Fruit fly (Drosophila melanogaster) whole organism, embryonic: ENCODE measurements around the gene CG12279.

Experiments
- Bgb ChIP-seq: fragments of 200-800 bp; sonication (Bioruptor generic); IDR thresholded peaks from 2 replicates; pipeline ENCODE4 v1.3.6; 2022; ENCODE audit warnings: missing biosample characterization, missing genetic modification characterization; ENCODE audit not compliant: partially characterized antibody
- Bteb2 ChIP-seq: fragments of 200-800 bp; sonication (Bioruptor generic); optimal IDR thresholded peaks from 2 replicates; lab custom pipeline; 2016; ENCODE audit warnings: missing biosample characterization, missing genetic modification characterization
- C15 ChIP-seq: fragments of 200-800 bp; sonication (Bioruptor generic); IDR thresholded peaks from 3 replicates; pipeline ENCODE4 v1.3.6; 2022; ENCODE audit warnings: missing biosample characterization, missing genetic modification characterization
- CG10543 ChIP-seq: fragments of 200-800 bp; sonication (Bioruptor generic); optimal IDR thresholded peaks from 3 replicates; lab custom pipeline; 2017; ENCODE audit warnings: missing biosample characterization, mild to moderate bottlenecking, missing genetic modification characterization, moderate library complexity
- CG11093 ChIP-seq: fragments of 200-800 bp; sonication (Bioruptor generic); IDR thresholded peaks from 3 replicates; pipeline ENCODE4 v1.3.6; 2022; ENCODE audit warnings: missing biosample characterization, missing genetic modification characterization
- CG1233 ChIP-seq: fragments of 200-800 bp; sonication (Bioruptor generic); optimal IDR thresholded peaks from 4 replicates; lab custom pipeline; 2018; ENCODE audit warnings: missing biosample characterization, mild to moderate bottlenecking, missing genetic modification characterization
- CG13287 ChIP-seq: fragments of 200-800 bp; sonication (Bioruptor generic); IDR thresholded peaks from 2 replicates; pipeline ENCODE4 v1.3.6; 2022; ENCODE audit warnings: missing biosample characterization, missing genetic modification characterization; ENCODE audit not compliant: partially characterized antibody
- CG15011 ChIP-seq: fragments of 200-800 bp; sonication (Bioruptor generic); optimal IDR thresholded peaks from 3 replicates; lab custom pipeline; 2018; ENCODE audit warnings: missing biosample characterization, mild to moderate bottlenecking, missing genetic modification characterization
- CG15514 ChIP-seq: fragments of 200-800 bp; sonication (Bioruptor generic); optimal IDR thresholded peaks from 3 replicates; lab custom pipeline; 2017; ENCODE audit warnings: missing biosample characterization, missing genetic modification characterization, mild to moderate bottlenecking, moderate library complexity, missing genetic modification reagents
- CG16779 ChIP-seq: fragments of 200-800 bp; sonication (Bioruptor generic); IDR thresholded peaks from 2 replicates; pipeline ENCODE4 v1.3.6; 2022; ENCODE audit warnings: missing biosample characterization, missing genetic modification characterization
- CG17612 ChIP-seq: fragments of 200-800 bp; sonication (Bioruptor generic); IDR thresholded peaks from 2 replicates; pipeline ENCODE4 v1.3.6; 2022; ENCODE audit warnings: missing biosample characterization, missing genetic modification characterization
- CG18764 ChIP-seq: fragments of 200-800 bp; sonication (Bioruptor generic); optimal IDR thresholded peaks from 3 replicates; lab custom pipeline; 2016; ENCODE audit warnings: missing biosample characterization, missing genetic modification characterization
- CG2202 ChIP-seq: fragments of 200-800 bp; sonication (Bioruptor generic); optimal IDR thresholded peaks from 2 replicates; lab custom pipeline; 2018; ENCODE audit warnings: missing biosample characterization, mild to moderate bottlenecking, missing genetic modification characterization
- CG2678 ChIP-seq: fragments of 200-800 bp; sonication (Bioruptor generic); optimal IDR thresholded peaks from 3 replicates; lab custom pipeline; 2019; ENCODE audit warnings: missing biosample characterization, mild to moderate bottlenecking, missing genetic modification characterization, moderate library complexity
- CG42726 ChIP-seq: fragments of 200-800 bp; sonication (Bioruptor generic); IDR thresholded peaks from 2 replicates; pipeline ENCODE4 v1.3.6; 2022; ENCODE audit warnings: missing biosample characterization, missing genetic modification characterization; ENCODE audit not compliant: partially characterized antibody
- CG6791 ChIP-seq: fragments of 200-800 bp; sonication (Bioruptor generic); IDR thresholded peaks from 3 replicates; pipeline ENCODE4 v1.3.6; 2022; ENCODE audit warnings: missing biosample characterization, missing genetic modification characterization; ENCODE audit not compliant: partially characterized antibody
- CG7745 ChIP-seq: fragments of 200-800 bp; sonication (Bioruptor generic); optimal IDR thresholded peaks from 2 replicates; lab custom pipeline; 2018; ENCODE audit warnings: missing biosample characterization, mild to moderate bottlenecking, missing genetic modification characterization, moderate library complexity
- CG9797 ChIP-seq: fragments of 200-800 bp; sonication (Bioruptor generic); optimal IDR thresholded peaks from 3 replicates; lab custom pipeline; 2018; ENCODE audit warnings: missing biosample characterization, mild to moderate bottlenecking, missing genetic modification characterization
- CG9876 ChIP-seq: fragments of 200-800 bp; sonication (Bioruptor generic); optimal IDR thresholded peaks from 2 replicates; lab custom pipeline; 2016; ENCODE audit warnings: missing biosample characterization, missing genetic modification characterization
- Doc2 ChIP-seq: fragments of 200-800 bp; sonication (Bioruptor generic); IDR thresholded peaks from 2 replicates; pipeline ENCODE4 v1.3.6; 2022; ENCODE audit warnings: missing biosample characterization, missing genetic modification characterization
- Dref ChIP-seq: fragments of 200-800 bp; sonication (Bioruptor generic); IDR thresholded peaks from 2 replicates; pipeline ENCODE4 v1.3.6; 2022; ENCODE audit warnings: missing biosample characterization, missing genetic modification characterization
- Ets97D ChIP-seq: fragments of 200-800 bp; sonication (Bioruptor generic); optimal IDR thresholded peaks from 3 replicates; lab custom pipeline; 2016; ENCODE audit warnings: missing biosample characterization, missing genetic modification characterization
- Hsf ChIP-seq: fragments of 200-800 bp; sonication (Bioruptor generic); optimal IDR thresholded peaks from 3 replicates; lab custom pipeline; 2016; ENCODE audit warnings: missing biosample characterization, missing genetic modification characterization
- Lim3 ChIP-seq: fragments of 200-800 bp; sonication (Bioruptor generic); IDR thresholded peaks from 2 replicates; pipeline ENCODE4 v1.3.6; 2022; ENCODE audit warnings: missing biosample characterization, missing genetic modification characterization
- MBD-R2 ChIP-seq: fragments of 200-800 bp; sonication (Bioruptor generic); IDR thresholded peaks from 2 replicates; pipeline ENCODE4 v1.3.6; 2022; ENCODE audit warnings: missing biosample characterization, missing genetic modification characterization
- NC2α ChIP-seq: fragments of 200-800 bp; sonication (Bioruptor generic); optimal IDR thresholded peaks from 2 replicates; lab custom pipeline; 2016; ENCODE audit warnings: missing biosample characterization, missing genetic modification characterization
- NK7.1 ChIP-seq: fragments of 200-800 bp; sonication (Bioruptor generic); optimal IDR thresholded peaks from 3 replicates; lab custom pipeline; 2016; ENCODE audit warnings: missing biosample characterization, missing genetic modification characterization
- Oli ChIP-seq: fragments of 200-800 bp; sonication (Bioruptor generic); optimal IDR thresholded peaks from 2 replicates; lab custom pipeline; 2018; ENCODE audit warnings: missing biosample characterization, mild to moderate bottlenecking, missing genetic modification characterization, moderate library complexity
- Opbp ChIP-seq: fragments of 200-800 bp; sonication (Bioruptor generic); IDR thresholded peaks from 3 replicates; pipeline ENCODE4 v1.3.6; 2022; ENCODE audit warnings: missing biosample characterization, missing genetic modification characterization; ENCODE audit not compliant: partially characterized antibody
- PHDP ChIP-seq: fragments of 200-800 bp; sonication (Bioruptor generic); optimal IDR thresholded peaks from 3 replicates; lab custom pipeline; 2018; ENCODE audit warnings: missing biosample characterization, mild to moderate bottlenecking, missing genetic modification characterization, moderate library complexity
- Rfx ChIP-seq: fragments of 200-800 bp; sonication (Bioruptor generic); IDR thresholded peaks from 2 replicates; pipeline ENCODE4 v1.3.6; 2022; ENCODE audit warnings: missing biosample characterization, missing genetic modification characterization
- bcd ChIP-seq: fragments of 200-800 bp; sonication (Bioruptor generic); optimal IDR thresholded peaks from 2 replicates; lab custom pipeline; 2017; ENCODE audit warnings: missing biosample characterization, mild to moderate bottlenecking, missing genetic modification characterization
- bowl ChIP-seq: fragments of 200-800 bp; sonication (Bioruptor generic); IDR thresholded peaks from 2 replicates; pipeline ENCODE4 v1.3.6; 2022; ENCODE audit warnings: missing biosample characterization, missing genetic modification characterization
- btn ChIP-seq: fragments of 200-800 bp; sonication (Bioruptor generic); optimal IDR thresholded peaks from 2 replicates; lab custom pipeline; 2016; ENCODE audit warnings: missing biosample characterization, missing genetic modification characterization
- chinmo ChIP-seq: fragments of 200-800 bp; sonication (Bioruptor generic); IDR thresholded peaks from 4 replicates; pipeline ENCODE4 v1.3.6; 2022; ENCODE audit warnings: missing biosample characterization, missing genetic modification characterization; ENCODE audit not compliant: partially characterized antibody
- ci ChIP-seq: fragments of 200-800 bp; sonication (Bioruptor generic); IDR thresholded peaks from 3 replicates; pipeline ENCODE4 v1.3.6; 2022; ENCODE audit warnings: missing biosample characterization, missing genetic modification characterization
- dpn ChIP-seq, 2 experiments: fragments of 200-800 bp; sonication (Bioruptor generic); optimal IDR thresholded peaks; 3 replicates each; lab custom pipeline; 2016; ENCODE audit warnings: missing biosample characterization in 2 of 2, missing genetic modification characterization in 2 of 2
- esg ChIP-seq: fragments of 200-800 bp; sonication (Bioruptor generic); conservative IDR thresholded peaks from 2 replicates; pipeline ENCODE4 v1.3.6; 2022; ENCODE audit warnings: missing biosample characterization, missing genetic modification characterization
- fru ChIP-seq: fragments of >200 bp; optimal IDR thresholded peaks from 2 replicates; lab custom pipeline; 2017
- jigr1 ChIP-seq: fragments of 200-800 bp; sonication (Bioruptor generic); IDR thresholded peaks from 3 replicates; pipeline ENCODE4 v1.3.6; 2022; ENCODE audit warnings: missing biosample characterization, missing genetic modification characterization
- lab ChIP-seq: fragments of 200-800 bp; sonication (Bioruptor generic); optimal IDR thresholded peaks from 3 replicates; lab custom pipeline; 2017; ENCODE audit warnings: missing biosample characterization, missing genetic modification characterization, mild to moderate bottlenecking, moderate library complexity, missing genetic modification reagents
- lilli ChIP-seq: fragments of 200-800 bp; sonication (Bioruptor generic); optimal IDR thresholded peaks from 3 replicates; lab custom pipeline; 2016; ENCODE audit warnings: missing biosample characterization, missing genetic modification characterization
- peb ChIP-seq: fragments of 200-800 bp; sonication (Bioruptor generic); IDR thresholded peaks from 2 replicates; pipeline ENCODE4 v1.3.6; 2022; ENCODE audit warnings: missing biosample characterization, missing genetic modification characterization
- prd ChIP-seq, 3 experiments: fragments of >200 bp in 2 of 3; fragments of 200-800 bp in 1 of 3; sonication (Bioruptor generic) in 1 of 3; optimal IDR thresholded peaks in 2 of 3; IDR thresholded peaks in 1 of 3; 2 replicates in 2 of 3; 3 replicates in 1 of 3; pipeline versions ENCODE4 v1.3.6 to Lab custom; 2017 to 2022; ENCODE audit warnings: missing biosample characterization in 1 of 3, missing genetic modification characterization in 1 of 3
- sima ChIP-seq: fragments of 200-800 bp; sonication (Bioruptor generic); optimal IDR thresholded peaks from 2 replicates; lab custom pipeline; 2016; ENCODE audit warnings: missing biosample characterization, missing genetic modification characterization
- so ChIP-seq: fragments of 200-800 bp; sonication (Bioruptor generic); IDR thresholded peaks from 3 replicates; pipeline ENCODE4 v1.3.6; 2022; ENCODE audit warnings: missing biosample characterization, missing genetic modification characterization
- stc ChIP-seq: fragments of 200-800 bp; sonication (Bioruptor generic); IDR thresholded peaks from 2 replicates; pipeline ENCODE4 v1.3.6; 2022; ENCODE audit warnings: missing biosample characterization, missing genetic modification characterization
- sug ChIP-seq: fragments of 200-800 bp; optimal IDR thresholded peaks from 2 replicates; lab custom pipeline; 2019; ENCODE audit warnings: missing biosample characterization, mild to moderate bottlenecking, missing genetic modification characterization, moderate library complexity
- tin ChIP-seq: fragments of 200-800 bp; sonication (Bioruptor generic); optimal IDR thresholded peaks from 3 replicates; lab custom pipeline; 2016; ENCODE audit warnings: missing biosample characterization, missing genetic modification characterization
- tx ChIP-seq: fragments of 200-800 bp; sonication (Bioruptor generic); optimal IDR thresholded peaks from 2 replicates; lab custom pipeline; 2016; ENCODE audit warnings: missing biosample characterization, missing genetic modification characterization
- yki ChIP-seq: fragments of >200 bp; optimal IDR thresholded peaks from 3 replicates; lab custom pipeline; 2018

The CG12279 gene

dm6 chr3R:12674041-12674623 lies 30.8 kb upstream of the CG12279 start, which contains the start of gene Gnmt (continued):
- peak; percentile 84 for TF ChIP-seq sug
- TF ChIP-seq Doc2 = no peak
- TF ChIP-seq NC2α = no peak
- no peak for TF ChIP-seq yki (lab: Kevin White, UChicago)
- no peak for TF ChIP-seq CG13287 (GFP tag; lab: Robert Waterston, UW)
- TF ChIP-seq tin (GFP tag; lab: Kevin White, UChicago) = no peak
- TF ChIP-seq CG7745 (tag; lab: Kevin White, UChicago) = no peak
- TF ChIP-seq Dref = no peak
- no peak for TF ChIP-seq CG11093 (GFP tag; lab: Robert Waterston, UW)
- no peak for TF ChIP-seq Ets97D
- TF ChIP-seq CG1233 = no peak
- TF ChIP-seq chinmo (GFP tag; lab: Robert Waterston, UW) = 0 out of 4 replicates have a peak, but pooled peaks have one; percentile 19
- no peak for TF ChIP-seq Bteb2 (GFP tag; lab: Kevin White, UChicago)
- no peak for TF ChIP-seq dpn (GFP tag; optimal IDR thresholded peaks at IDR 0.05; lab: Kevin White, UChicago)
- no peak for TF ChIP-seq CG17612
- no peak for TF ChIP-seq fru (lab: Kevin White, UChicago)
- TF ChIP-seq bowl = no peak
- TF ChIP-seq sima (GFP tag; lab: Kevin White, UChicago) = no peak
- TF ChIP-seq CG6791 (GFP tag; lab: Robert Waterston, UW) = no peak
- TF ChIP-seq CG10543 (GFP tag; lab: Kevin White, UChicago) = peak; percentile 10
- peak; percentile 22 for TF ChIP-seq lab
- no peak for TF ChIP-seq CG42726 (GFP tag; lab: Robert Waterston, UW)
- TF ChIP-seq bcd (GFP tag; lab: Kevin White, UChicago) = no peak
- no peak for TF ChIP-seq NK7.1 (GFP tag; lab: Kevin White, UChicago)
- TF ChIP-seq esg (GFP tag; lab: Robert Waterston, UW) = no peak
- no peak for TF ChIP-seq prd (optimal IDR thresholded peaks at IDR 0.05; lab: Kevin White, UChicago)
- 0 out of 3 replicates have a peak, but pooled peaks have one; percentile 12 for TF ChIP-seq prd (GFP tag; IDR thresholded peaks at IDR 0.05; lab: Robert Waterston, UW)
- no peak for TF ChIP-seq CG2678 (tag; lab: Kevin White, UChicago)
- TF ChIP-seq C15 (GFP tag; lab: Robert Waterston, UW) = no peak
- no peak for TF ChIP-seq stc (GFP tag; lab: Robert Waterston, UW)
- TF ChIP-seq CG9876 (GFP tag; lab: Kevin White, UChicago) = no peak
- TF ChIP-seq Opbp (GFP tag; lab: Robert Waterston, UW) = no peak
- TF ChIP-seq CG15011 (GFP tag; lab: Kevin White, UChicago) = no peak
- no peak for TF ChIP-seq MBD-R2 (GFP tag; lab: Robert Waterston, UW)
- no peak for TF ChIP-seq Lim3 (GFP tag; lab: Robert Waterston, UW)
- no peak for TF ChIP-seq jigr1 (GFP tag; lab: Robert Waterston, UW)
- no peak for TF ChIP-seq Oli
- TF ChIP-seq so = no peak
- TF ChIP-seq btn = no peak
- peak; percentile 56 for TF ChIP-seq Rfx
- no peak for TF ChIP-seq Hsf
- TF ChIP-seq CG9797 = no peak
- no peak for TF ChIP-seq lilli (GFP tag; lab: Kevin White, UChicago)
- no peak for TF ChIP-seq peb
- TF ChIP-seq CG18764 (GFP tag; lab: Kevin White, UChicago) = no peak
- TF ChIP-seq CG16779 = no peak
- TF ChIP-seq PHDP (tag; lab: Kevin White, UChicago) = no peak
- TF ChIP-seq Bgb = no peak
- TF ChIP-seq ci (GFP tag; lab: Robert Waterston, UW) = 0 out of 3 replicates have a peak, but pooled peaks have one; percentile 16
- TF ChIP-seq CG15514 = no peak
- TF ChIP-seq tx = no peak
- TF ChIP-seq CG2202 (tag; lab: Kevin White, UChicago) = no peak
